Worm (Caenorhabditis elegans) whole organism, midembryonic: ENCODE data around the gene F42G2.5.

Experiments used
- T22C8.4 ChIP-seq: fragments of 200-800 bp; sonication (Bioruptor generic); IDR thresholded peaks from 2 replicates; pipeline ENCODE4 v1.3.6; 2022; ENCODE audit warnings: missing genetic modification characterization, missing compliant biosample characterization
- cog-1 ChIP-seq: sonication (generic microtip); optimal IDR thresholded peaks from 2 replicates; lab custom pipeline; 2016; ENCODE audit warnings: missing genetic modification characterization, missing compliant biosample characterization
- flt-1 ChIP-seq: fragments of 200-800 bp; sonication (Bioruptor generic); IDR thresholded peaks from 2 replicates; pipeline ENCODE4 v1.3.6; 2022; ENCODE audit warnings: missing genetic modification characterization, missing compliant biosample characterization
- klf-2 ChIP-seq: fragments of 200-800 bp; sonication (Bioruptor generic); conservative IDR thresholded peaks from 2 replicates; pipeline ENCODE4 v1.3.6; 2022; ENCODE audit warnings: missing genetic modification reagents, missing genetic modification characterization, missing compliant biosample characterization
- ref-1 ChIP-seq: fragments of 200-800 bp; sonication (Bioruptor generic); conservative IDR thresholded peaks from 2 replicates; pipeline ENCODE4 v1.3.6; 2022; ENCODE audit warnings: missing genetic modification reagents, missing genetic modification characterization, missing compliant biosample characterization
- ztf-29 ChIP-seq: fragments of 200-800 bp; sonication (Bioruptor generic); IDR thresholded peaks from 2 replicates; pipeline ENCODE4 v1.3.6; 2022; ENCODE audit warnings: missing genetic modification reagents, missing genetic modification characterization, missing compliant biosample characterization

DNA sequence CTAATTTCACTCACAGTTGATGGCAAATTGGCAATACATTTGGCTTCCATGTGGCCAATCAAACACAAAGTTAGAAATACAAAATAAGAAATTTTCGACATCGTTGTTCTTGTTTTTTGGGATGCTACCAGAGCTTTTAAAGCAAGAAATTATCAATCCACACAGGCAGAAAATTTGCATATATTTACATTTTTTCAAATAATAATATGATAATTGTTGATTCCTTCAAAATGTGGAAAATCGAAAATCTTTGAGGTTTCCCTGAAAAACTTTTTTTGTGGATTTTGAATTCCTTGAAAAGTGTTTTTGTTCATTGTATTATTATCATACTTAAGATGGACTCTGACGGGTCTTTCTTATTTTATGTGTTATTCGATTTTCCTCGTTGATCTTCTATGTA lies 26.9 kb downstream of the F42G2.5 start, which contains the start of gene F16G10.10:
- TF ChIP-seq klf-2 (GFP tag; lab: Robert Waterston, UW) (no peak), ref-1 (GFP tag; lab: Robert Waterston, UW) (no peak), cog-1 (tag; lab: Kevin White, UChicago) (no peak), flt-1 (GFP tag; lab: Robert Waterston, UW) (no peak), ztf-29 (GFP tag; lab: Robert Waterston, UW) (no peak), T22C8.4 (GFP tag; lab: Robert Waterston, UW) (no peak)
